Worm (Caenorhabditis elegans) whole organism, late embryonic: ENCODE data around the gene ZK688.7.

Source experiments
- C38D4.7 ChIP-seq: fragments of 200-800 bp; sonication (Bioruptor generic); optimal IDR thresholded peaks from 2 replicates; lab custom pipeline; 2018; ENCODE audit warnings: mild to moderate bottlenecking, missing genetic modification characterization, moderate library complexity, missing compliant biosample characterization
- K02D7.2 ChIP-seq: sonication (generic microtip); optimal IDR thresholded peaks from 2 replicates; lab custom pipeline; 2017; ENCODE audit warnings: mild to moderate bottlenecking, missing genetic modification characterization, missing compliant biosample characterization
- T23F11.4 ChIP-seq: fragments of 200-800 bp; sonication (Bioruptor generic); optimal IDR thresholded peaks from 2 replicates; lab custom pipeline; 2018; ENCODE audit warnings: mild to moderate bottlenecking, missing genetic modification characterization, missing compliant biosample characterization
- ceh-14 ChIP-seq: sonication (generic microtip); optimal IDR thresholded peaks from 2 replicates; lab custom pipeline; 2016; ENCODE audit warnings: missing genotype, missing genetic modification characterization, missing compliant biosample characterization
- ceh-19 ChIP-seq: fragments of 200-800 bp; sonication (Bioruptor generic); optimal IDR thresholded peaks from 2 replicates; lab custom pipeline; 2018; ENCODE audit warnings: mild to moderate bottlenecking, missing genetic modification characterization, missing compliant biosample characterization
- ceh-2 ChIP-seq: sonication (generic microtip); optimal IDR thresholded peaks from 2 replicates; lab custom pipeline; 2016; ENCODE audit warnings: missing genotype, missing genetic modification characterization, missing compliant biosample characterization
- ceh-22 ChIP-seq: sonication (generic microtip); optimal IDR thresholded peaks from 2 replicates; lab custom pipeline; 2017; ENCODE audit warnings: missing biosample characterization, missing genetic modification characterization
- ceh-45 ChIP-seq: fragments of 200-800 bp; sonication (Bioruptor generic); IDR thresholded peaks from 2 replicates; pipeline ENCODE4 v1.3.6; 2022; ENCODE audit warnings: missing genetic modification reagents, missing genetic modification characterization, missing compliant biosample characterization
- ceh-48 ChIP-seq: sonication (generic microtip); optimal IDR thresholded peaks from 2 replicates; lab custom pipeline; 2016; ENCODE audit warnings: missing genetic modification characterization, inconsistent platforms, missing compliant biosample characterization
- che-1 ChIP-seq: sonication (generic microtip); optimal IDR thresholded peaks from 2 replicates; lab custom pipeline; 2016; ENCODE audit warnings: mild to moderate bottlenecking, missing genetic modification characterization, missing compliant biosample characterization
- elt-2 ChIP-seq: sonication (generic microtip); optimal IDR thresholded peaks from 2 replicates; lab custom pipeline; 2016; ENCODE audit warnings: missing genetic modification reagents, missing genetic modification characterization, missing compliant biosample characterization
- ets-4 ChIP-seq: sonication (generic microtip); optimal IDR thresholded peaks from 2 replicates; lab custom pipeline; 2016; ENCODE audit warnings: missing genetic modification characterization, missing compliant biosample characterization
- fkh-10 ChIP-seq: fragments of 150-350 bp; optimal IDR thresholded peaks from 2 replicates; lab custom pipeline; 2014; ENCODE audit warnings: missing biosample characterization, missing genetic modification reagents, missing genetic modification characterization
- fkh-6 ChIP-seq: sonication (generic microtip); optimal IDR thresholded peaks from 2 replicates; lab custom pipeline; 2016; ENCODE audit warnings: missing genetic modification characterization, missing compliant biosample characterization
- gmeb-2 ChIP-seq: sonication (generic microtip); optimal IDR thresholded peaks from 2 replicates; lab custom pipeline; 2016; ENCODE audit warnings: missing genetic modification characterization, inconsistent platforms, missing compliant biosample characterization
- hlh-30 ChIP-seq: sonication (generic microtip); optimal IDR thresholded peaks from 2 replicates; lab custom pipeline; 2017; ENCODE audit warnings: antibody characterized with exemption, missing genetic modification characterization, missing compliant biosample characterization; ENCODE audit not compliant: insufficient read depth
- hlh-6 ChIP-seq: sonication (generic microtip); optimal IDR thresholded peaks from 2 replicates; lab custom pipeline; 2016; ENCODE audit warnings: missing genotype, missing genetic modification characterization, missing compliant biosample characterization
- hlh-8 ChIP-seq: sonication (generic microtip); optimal IDR thresholded peaks from 2 replicates; lab custom pipeline; 2016; ENCODE audit warnings: missing genotype, missing genetic modification characterization, missing compliant biosample characterization
- mec-3 ChIP-seq: sonication (generic microtip); optimal IDR thresholded peaks from 2 replicates; lab custom pipeline; 2016; ENCODE audit warnings: borderline replicate concordance, missing genetic modification characterization, missing compliant biosample characterization
- nfya-1 ChIP-seq: sonication (generic microtip); optimal IDR thresholded peaks from 2 replicates; lab custom pipeline; 2017; ENCODE audit warnings: missing genetic modification characterization, mild to moderate bottlenecking, missing compliant biosample characterization, antibody characterized with exemption, moderate library complexity
- npax-4 ChIP-seq: sonication (generic microtip); optimal IDR thresholded peaks from 2 replicates; lab custom pipeline; 2016; ENCODE audit warnings: missing genetic modification characterization, missing compliant biosample characterization
- odd-2 ChIP-seq: sonication (generic microtip); optimal IDR thresholded peaks from 2 replicates; lab custom pipeline; 2017; ENCODE audit warnings: antibody characterized with exemption, mild to moderate bottlenecking, missing genetic modification characterization, missing compliant biosample characterization
- pat-9 ChIP-seq: fragments of 200-800 bp; sonication (Bioruptor generic); optimal IDR thresholded peaks from 2 replicates; lab custom pipeline; 2018; ENCODE audit warnings: mild to moderate bottlenecking, missing genetic modification characterization, moderate library complexity, missing compliant biosample characterization
- pqm-1 ChIP-seq: sonication (generic microtip); optimal IDR thresholded peaks from 2 replicates; lab custom pipeline; 2016; ENCODE audit warnings: missing genetic modification characterization, missing compliant biosample characterization
- ref-2 ChIP-seq: sonication (generic microtip); optimal IDR thresholded peaks from 2 replicates; lab custom pipeline; 2016; ENCODE audit warnings: missing genetic modification characterization, missing compliant biosample characterization
- sox-2 ChIP-seq: fragments of 200-800 bp; sonication (Bioruptor generic); IDR thresholded peaks from 2 replicates; pipeline ENCODE4 v1.3.6; 2022; ENCODE audit warnings: missing genetic modification reagents, missing genetic modification characterization, missing compliant biosample characterization
- syd-9 ChIP-seq: sonication (generic microtip); optimal IDR thresholded peaks from 2 replicates; lab custom pipeline; 2016; ENCODE audit warnings: mild to moderate bottlenecking, missing genetic modification characterization, moderate library complexity, missing compliant biosample characterization
- tbx-7 ChIP-seq: sonication (generic microtip); optimal IDR thresholded peaks from 2 replicates; lab custom pipeline; 2016; ENCODE audit warnings: missing genotype, missing genetic modification characterization, missing compliant biosample characterization

ZK688.7 gene

ce11 chrIII:7940819-7941218 is 29.4 kb upstream of the ZK688.7 start, which contains the start of gene C29E4.12:
C29E4.12 (plus strand) TSS chrIII:7941151.
- TF ChIP-seq nfya-1: peak; percentile 56
- TF ChIP-seq che-1 (tag; lab: Kevin White, UChicago): no peak
- TF ChIP-seq mec-3 (tag; lab: Kevin White, UChicago): no peak
- TF ChIP-seq, all 69 proteins: peak for 1

- TF ChIP-seq npax-4: no peak
Measured at ce11 chrIII:7937548-7937947, 26.1 kb upstream of the ZK688.7 start, which contains the start of gene C29E4.10. C29E4.10 (plus strand) TSS chrIII:7937848.

- TF ChIP-seq fkh-10 (GFP tag; lab: Kevin White, UChicago): no peak
- no peak for TF ChIP-seq che-1 (tag; lab: Kevin White, UChicago)
- TF ChIP-seq C38D4.7 (GFP tag; lab: Kevin White, UChicago): no peak
- TF ChIP-seq ceh-45: no peak
- no peak for TF ChIP-seq ceh-19 (GFP tag; lab: Kevin White, UChicago)
Measured at ce11 chrIII:7933235-7933634, 21.8 kb upstream of the ZK688.7 start, which contains the start of gene ran-2. ran-2 (plus strand) TSS chrIII:7933535.

ce11 chrIII:7928549-7929129 is 17.2 kb upstream of the ZK688.7 start, which contains the start of the genes C29E4.13 and npp-15:
C29E4.13 (minus strand) TSS chrIII:7928717.
npp-15 (plus strand) TSS chrIII:7929043.
- TF ChIP-seq npax-4 (no peak), nfya-1 (peak; percentile 20)

ce11 chrIII:7925968-7926367 is 14.5 kb upstream of the ZK688.7 start:
- TF ChIP-seq mec-3 (tag; lab: Kevin White, UChicago) (no peak), ceh-2 (tag; lab: Kevin White, UChicago) (peak; percentile 11), hlh-8 (tag; lab: Kevin White, UChicago) (no peak)

- TF ChIP-seq tbx-7: no peak
- TF ChIP-seq ceh-48: no peak
- no peak for TF ChIP-seq ceh-22 (tag; lab: Kevin White, UChicago)
- no peak for TF ChIP-seq fkh-6 (tag; lab: Kevin White, UChicago)
- no peak for TF ChIP-seq nfya-1
- no peak for TF ChIP-seq sox-2 (GFP tag; lab: Robert Waterston, UW)
- TF ChIP-seq hlh-30: no peak
- TF ChIP-seq ets-4 (tag; lab: Kevin White, UChicago): no peak
- no peak for TF ChIP-seq ceh-14
- no peak for TF ChIP-seq pat-9 (tag; lab: Kevin White, UChicago)
- no peak for TF ChIP-seq gmeb-2 (tag; lab: Kevin White, UChicago)
- no peak for TF ChIP-seq hlh-6
- no peak for TF ChIP-seq fkh-10 (GFP tag; lab: Kevin White, UChicago)
- TF ChIP-seq ref-2 (tag; lab: Kevin White, UChicago): no peak
- no peak for TF ChIP-seq T23F11.4 (GFP tag; lab: Kevin White, UChicago)
- TF ChIP-seq elt-2 (tag; lab: Kevin White, UChicago): no peak
- TF ChIP-seq syd-9 (tag; lab: Kevin White, UChicago): no peak
- TF ChIP-seq che-1 (tag; lab: Kevin White, UChicago): no peak
- no peak for TF ChIP-seq K02D7.2 (tag; lab: Kevin White, UChicago)
- TF ChIP-seq, all 69 proteins: peak for 0
Measured at ce11 chrIII:7924821-7925220, 13.4 kb upstream of the ZK688.7 start, which contains the start of gene tag-250. tag-250 (minus strand) TSS chrIII:7924921.

- no peak for TF ChIP-seq odd-2 (tag; lab: Kevin White, UChicago)
- TF ChIP-seq pqm-1 (tag; lab: Kevin White, UChicago): no peak
Measured at ce11 chrIII:7922207-7922606, 10.8 kb upstream of the ZK688.7 start, which contains the start of gene C29E4.17. C29E4.17 (plus strand) TSS chrIII:7922507.
